Fruit fly (Drosophila melanogaster): ENCODE results near the gene CG32278.

CG32278 gene

dm6 chr3L:3169107-3169506, at the start of gene CG32278, which contains the start of gene CG32281:
CG32278 (plus strand) TSS chr3L:3169286.
CG32281 (plus strand) TSS chr3L:3169375.
- TF ChIP-seq Pif1B (GFP tag; optimal IDR thresholded peaks at IDR 0.05), result no peak
- TF ChIP-seq CG32121 (GFP tag; IDR thresholded peaks at IDR 0.05), result no peak
- TF ChIP-seq fd96Ca (GFP tag; IDR thresholded peaks at IDR 0.05), result no peak
- no peak for TF ChIP-seq CG10348 (GFP tag; IDR thresholded peaks at IDR 0.05)
- TF ChIP-seq D1 (tag; optimal IDR thresholded peaks at IDR 0.05), result no peak
- no peak for TF ChIP-seq CG9948 (tag; optimal IDR thresholded peaks at IDR 0.05)
- TF ChIP-seq CG8301 (tag; optimal IDR thresholded peaks at IDR 0.05), result no peak
- no peak for TF ChIP-seq Ets98B (GFP tag; IDR thresholded peaks at IDR 0.05)
- no peak for TF ChIP-seq CG15710 (tag; optimal IDR thresholded peaks at IDR 0.05)

DNA sequence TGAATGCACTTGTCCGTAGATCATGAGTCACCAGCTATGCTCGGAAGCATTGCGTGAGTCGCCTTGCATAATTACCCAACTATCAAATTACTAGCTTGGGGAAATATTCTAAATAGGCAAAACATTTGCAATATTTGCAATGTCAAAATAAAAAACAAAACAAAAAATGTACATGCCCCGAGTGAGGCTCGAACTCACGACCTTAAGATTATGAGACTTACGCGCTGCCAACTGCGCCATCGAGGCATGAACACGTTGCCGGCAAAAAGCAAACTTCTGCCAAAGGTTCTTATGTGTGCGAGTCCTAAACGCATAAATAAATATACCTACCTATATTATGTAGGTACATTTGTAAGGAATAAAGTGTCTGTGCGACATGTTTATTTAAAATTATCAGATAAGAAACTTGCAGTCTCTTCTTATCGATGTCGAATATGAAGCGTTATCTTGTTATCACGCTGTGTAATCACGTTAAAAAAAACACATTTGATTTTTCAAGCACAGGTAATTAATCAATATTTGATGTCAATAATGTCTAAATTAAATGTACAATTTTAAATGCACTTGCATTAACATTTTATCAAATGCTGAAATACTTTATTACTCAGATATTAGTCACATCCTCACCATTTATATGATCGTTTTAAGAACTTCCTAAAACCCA, 47.2 kb upstream of the CG32278 start:
- TF ChIP-seq EcR (GFP tag; optimal IDR thresholded peaks at IDR 0.05) (peak; percentile 17), CG8301 (tag; optimal IDR thresholded peaks at IDR 0.05) (no peak), Snoo (tag; optimal IDR thresholded peaks at IDR 0.05) (no peak), CG12605 (GFP tag; IDR thresholded peaks at IDR 0.05) (no peak)

DNA sequence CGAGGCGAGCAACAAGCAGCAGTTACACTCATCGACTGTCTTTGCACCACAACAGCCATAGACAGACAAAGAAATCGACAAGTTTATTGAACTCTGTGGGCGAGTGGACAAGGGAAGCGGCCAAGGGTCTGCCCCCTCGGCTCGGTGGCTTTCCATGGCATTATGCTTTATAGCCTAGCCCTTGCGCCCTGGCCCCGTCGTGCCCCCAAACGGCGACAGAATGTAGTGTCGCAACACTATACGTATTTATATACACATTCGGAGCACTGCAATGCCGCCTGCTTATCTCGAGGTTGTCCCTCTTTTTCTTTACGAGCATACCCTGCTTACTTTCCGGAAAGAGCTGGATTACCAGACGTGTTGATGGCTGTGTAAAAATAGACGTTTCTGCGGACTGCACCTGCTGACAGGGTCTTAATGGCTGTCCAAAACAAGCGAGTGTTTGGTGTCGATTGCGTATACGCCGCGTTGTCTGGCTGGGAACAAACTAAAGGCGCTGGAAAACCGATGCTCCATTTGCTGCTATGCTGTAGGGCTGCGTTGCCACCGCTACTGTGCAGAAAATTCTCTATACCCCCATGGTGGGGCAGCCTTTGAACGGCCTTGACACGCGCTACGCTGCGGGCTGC, 46.3 kb upstream of the CG32278 start:
- no peak for TF ChIP-seq rn (GFP tag; IDR thresholded peaks at IDR 0.05)
- no peak for TF ChIP-seq Pif1A (GFP tag; optimal IDR thresholded peaks at IDR 0.05)
- no peak for TF ChIP-seq CG12605 (GFP tag; IDR thresholded peaks at IDR 0.05)
- no peak for TF ChIP-seq CG14655 (GFP tag; optimal IDR thresholded peaks at IDR 0.05)
- TF ChIP-seq CG34367 (tag; optimal IDR thresholded peaks at IDR 0.05), result no peak
- TF ChIP-seq CG8301 (tag; optimal IDR thresholded peaks at IDR 0.05), result no peak
- TF ChIP-seq EcR (GFP tag; optimal IDR thresholded peaks at IDR 0.05), result peak; percentile 97
- TF ChIP-seq CG8159 (tag; optimal IDR thresholded peaks at IDR 0.05), result no peak
- no peak for TF ChIP-seq CG17806 (tag; optimal IDR thresholded peaks at IDR 0.05)
- peak; percentile 17; the same call in 1 of the 3 replicates for TF ChIP-seq CG4496 (GFP tag; IDR thresholded peaks at IDR 0.05)
- no peak for TF ChIP-seq gl (tag; optimal IDR thresholded peaks at IDR 0.05)
- TF ChIP-seq D1 (tag; optimal IDR thresholded peaks at IDR 0.05), result no peak
- TF ChIP-seq CG32121 (GFP tag; IDR thresholded peaks at IDR 0.05), result peak; percentile 31; the same call in 1 of the 2 replicates
- no peak; the same call in 1 of the 2 replicates for TF ChIP-seq Ets98B (GFP tag; IDR thresholded peaks at IDR 0.05)
- TF ChIP-seq Snoo (tag; optimal IDR thresholded peaks at IDR 0.05), result no peak

DNA sequence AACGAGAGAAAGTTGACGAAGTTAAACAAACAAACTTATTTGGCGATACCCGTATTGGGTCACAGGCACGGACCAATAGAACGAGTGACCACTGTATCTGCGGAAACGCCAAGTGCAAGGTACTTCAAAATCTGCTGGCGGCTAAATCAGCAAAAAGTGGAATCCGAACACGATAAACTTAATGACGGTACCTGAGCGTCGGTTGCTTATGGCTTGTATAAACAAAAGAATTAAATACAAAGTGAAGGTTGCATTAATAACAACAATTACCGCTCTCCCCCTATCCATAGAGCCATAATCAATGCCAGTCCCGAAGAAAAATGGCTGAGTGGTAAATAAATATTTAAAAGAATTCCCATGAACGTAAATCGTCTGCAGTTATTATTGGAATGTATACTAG, 44.6 kb upstream of the CG32278 start:
- TF ChIP-seq CG12605 (GFP tag; IDR thresholded peaks at IDR 0.05) (no peak), CG13204 (GFP tag; optimal IDR thresholded peaks at IDR 0.05) (no peak), Pif1B (GFP tag; optimal IDR thresholded peaks at IDR 0.05) (no peak), CG15710 (tag; optimal IDR thresholded peaks at IDR 0.05) (no peak), CG34367 (tag; optimal IDR thresholded peaks at IDR 0.05) (no peak), rn (GFP tag; IDR thresholded peaks at IDR 0.05) (no peak), CG9948 (tag; optimal IDR thresholded peaks at IDR 0.05) (no peak), Ets98B (GFP tag; IDR thresholded peaks at IDR 0.05) (no peak), CG8301 (tag; optimal IDR thresholded peaks at IDR 0.05) (no peak), Pif1A (GFP tag; optimal IDR thresholded peaks at IDR 0.05) (no peak), Snoo (tag; optimal IDR thresholded peaks at IDR 0.05) (no peak), CG8159 (tag; optimal IDR thresholded peaks at IDR 0.05) (no peak), fd96Ca (GFP tag; IDR thresholded peaks at IDR 0.05) (no peak), CG10348 (GFP tag; IDR thresholded peaks at IDR 0.05) (no peak), CG4496 (GFP tag; IDR thresholded peaks at IDR 0.05) (no peak), EcR (GFP tag; optimal IDR thresholded peaks at IDR 0.05) (no peak), CG17806 (tag; optimal IDR thresholded peaks at IDR 0.05) (no peak)

- TF ChIP-seq CG4496 (GFP tag; IDR thresholded peaks at IDR 0.05) (0 out of 3 replicates have a peak, but pooled peaks have one; percentile 41), CG34367 (tag; optimal IDR thresholded peaks at IDR 0.05) (no peak), CG17806 (tag; optimal IDR thresholded peaks at IDR 0.05) (no peak), EcR (GFP tag; optimal IDR thresholded peaks at IDR 0.05) (peak; percentile 65), CG8159 (tag; optimal IDR thresholded peaks at IDR 0.05) (no peak), CG13204 (GFP tag; optimal IDR thresholded peaks at IDR 0.05) (peak; percentile 42), CG10348 (GFP tag; IDR thresholded peaks at IDR 0.05) (no peak)
Measured at dm6 chr3L:3124939-3125648, 44.0 kb upstream of the CG32278 start.

DNA sequence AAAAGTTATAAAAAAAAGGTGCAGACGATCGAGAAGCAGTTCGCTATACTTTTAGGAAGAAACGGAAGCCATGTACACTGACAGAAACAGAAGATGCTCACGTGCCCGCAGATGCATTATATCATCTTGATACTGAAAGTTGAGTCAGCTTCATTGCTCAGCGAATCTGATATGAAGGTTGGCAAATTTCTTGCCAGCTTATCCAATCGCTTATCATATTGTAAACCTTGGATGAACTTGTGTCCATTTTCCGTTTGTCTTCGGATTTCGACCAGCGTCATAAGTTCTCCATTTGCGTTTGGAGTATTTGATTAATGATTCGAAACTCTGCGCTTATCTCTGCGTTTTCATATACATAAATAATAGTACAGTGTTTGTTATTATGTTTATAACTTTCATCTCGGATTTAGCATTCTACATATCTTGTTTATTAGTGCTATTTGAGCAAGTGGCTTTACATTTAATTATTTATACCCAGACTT, 43.4 kb upstream of the CG32278 start:
- TF ChIP-seq CG8301 (tag; optimal IDR thresholded peaks at IDR 0.05) (peak; percentile 2), CG34367 (tag; optimal IDR thresholded peaks at IDR 0.05) (peak; percentile 19), Ets98B (GFP tag; IDR thresholded peaks at IDR 0.05) (no peak)
